Fruit fly (Drosophila melanogaster) whole organism: ENCODE results near the gene Cht11.

Experiments used
- CG8478 ChIP-seq: fragments of >200 bp; optimal IDR thresholded peaks from 2 replicates; lab custom pipeline; 2018; ENCODE audit warnings: inconsistent platforms
- Dll ChIP-seq: fragments of >200 bp; optimal IDR thresholded peaks from 2 replicates; lab custom pipeline; 2017
- EcR ChIP-seq, 2 experiments: fragments of >200 bp; optimal IDR thresholded peaks; 2 replicates each; lab custom pipeline; 2017; ENCODE audit warnings: missing biosample characterization in 2 of 2, missing genetic modification characterization in 2 of 2, missing genetic modification reagents in 2 of 2
- pan ChIP-seq: fragments of >200 bp; optimal IDR thresholded peaks from 2 replicates; lab custom pipeline; 2017
- psq ChIP-seq: fragments of >200 bp; optimal IDR thresholded peaks from 2 replicates; lab custom pipeline; 2017
- usp ChIP-seq: fragments of >200 bp; optimal IDR thresholded peaks from 2 replicates; lab custom pipeline; 2017; ENCODE audit warnings: missing biosample characterization, missing genetic modification characterization, mixed read lengths

Gene Cht11

DNA sequence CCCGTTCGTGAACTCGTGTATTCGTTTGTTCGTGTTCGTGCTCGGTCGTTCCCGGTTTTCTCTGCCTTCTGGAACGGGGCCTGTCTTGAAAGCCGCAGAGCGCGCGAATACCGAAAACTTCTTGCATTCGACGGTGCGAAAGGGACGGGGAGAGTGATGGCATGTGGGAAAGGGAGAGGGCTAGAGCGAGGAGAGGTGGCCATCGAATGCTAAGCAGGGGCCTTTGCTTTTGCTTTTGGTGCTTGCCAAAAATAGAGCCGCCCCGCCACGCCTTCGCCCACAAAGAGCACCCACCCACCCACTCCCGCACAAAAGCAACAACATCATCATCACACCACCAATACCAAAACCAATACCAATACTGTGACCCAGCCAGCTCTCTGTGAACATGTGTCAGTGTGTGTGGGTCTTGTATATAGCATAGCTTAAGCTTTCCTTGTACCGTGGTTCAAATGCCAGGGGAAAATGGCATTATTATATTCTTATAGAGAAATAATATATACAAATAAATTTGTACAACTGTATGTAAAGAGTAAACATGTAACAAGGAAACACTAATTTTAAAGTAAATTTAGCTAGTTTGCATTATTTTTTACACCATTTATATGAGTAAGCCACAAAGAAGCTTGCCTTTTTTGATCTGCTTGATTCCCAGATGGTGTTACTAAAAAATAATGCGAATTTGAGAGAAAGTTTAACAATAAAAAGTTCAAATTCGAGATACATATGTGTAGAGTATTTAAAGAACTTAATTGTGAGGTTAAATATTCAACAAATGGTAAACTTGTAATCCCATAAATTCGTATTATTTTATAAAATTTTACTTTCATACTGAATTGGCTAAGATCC is 18.1 kb upstream of the Cht11 start, which contains the start of gene CG14434:
Gene CG14434 (minus strand): TSS at position 20 of the 849 bp plus-strand sequence.
- TF ChIP-seq psq (no peak), pan (lab: Kevin White, UChicago) (no peak), EcR (GFP tag; optimal IDR thresholded peaks at IDR 0.05; lab: Kevin White, UChicago) (no peak), usp (GFP tag; lab: Kevin White, UChicago) (no peak), CG8478 (no peak), Dll (lab: Kevin White, UChicago) (no peak)

DNA sequence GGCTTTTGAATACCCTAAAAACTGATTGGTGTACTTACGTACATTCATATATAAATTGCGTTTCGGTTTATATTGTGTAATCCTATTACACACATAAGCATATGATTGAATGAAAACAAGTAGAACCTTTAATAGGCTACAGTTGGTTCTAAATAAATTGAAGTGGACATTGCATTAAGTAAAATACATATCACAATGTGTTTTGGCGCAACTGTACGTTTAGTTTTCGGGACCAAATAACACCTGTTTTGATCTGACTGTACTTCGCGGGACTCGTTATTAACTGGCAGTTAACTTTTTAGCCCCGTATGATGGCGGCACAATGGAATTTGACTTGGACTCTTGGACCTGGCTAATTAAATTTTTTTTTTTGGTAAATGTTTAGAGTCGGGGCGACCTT is 17.4 kb upstream of the Cht11 start:
- TF ChIP-seq psq (no peak), CG8478 (no peak), Dll (lab: Kevin White, UChicago) (no peak), pan (lab: Kevin White, UChicago) (no peak), usp (GFP tag; lab: Kevin White, UChicago) (no peak), EcR (GFP tag; optimal IDR thresholded peaks at IDR 0.05; lab: Kevin White, UChicago) (no peak)

DNA sequence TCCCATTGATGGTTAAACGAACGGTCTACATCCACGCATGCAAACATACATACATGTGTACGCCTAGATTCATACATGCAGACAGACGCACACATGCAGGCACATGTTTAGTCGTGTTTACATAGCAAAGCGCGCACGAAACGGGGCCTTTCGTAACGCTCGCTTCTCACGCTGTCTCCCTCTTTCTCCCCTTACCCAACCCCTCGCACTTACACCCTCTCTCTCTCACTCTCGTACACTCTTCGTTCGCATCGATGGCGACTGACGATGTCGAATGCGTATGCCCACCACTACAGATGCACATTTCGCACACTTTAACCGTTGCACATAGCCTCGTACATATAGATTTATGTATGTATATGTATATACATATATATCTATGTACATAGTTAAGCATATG is 16.7 kb upstream of the Cht11 start:
- TF ChIP-seq pan (lab: Kevin White, UChicago): no peak

DNA sequence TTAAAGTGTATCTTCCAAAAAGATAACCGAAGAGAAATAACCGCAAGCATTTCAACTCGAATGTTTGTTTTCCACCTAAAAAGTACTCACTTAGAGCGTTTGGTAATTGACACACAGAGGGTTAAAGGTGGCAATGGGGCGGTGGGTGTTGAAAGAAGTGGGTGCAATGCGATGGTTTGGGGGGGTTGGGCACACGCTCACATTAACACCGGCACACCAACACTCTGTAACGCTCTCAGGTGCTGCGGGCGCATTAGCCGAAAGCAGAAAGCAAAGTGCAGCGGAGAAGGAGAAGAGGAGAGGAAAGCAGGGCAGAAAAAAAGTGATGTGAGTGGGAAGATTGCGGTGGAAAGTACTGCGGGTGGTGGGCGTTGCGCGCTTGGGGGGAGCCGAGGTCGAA is 15.7 kb upstream of the Cht11 start:
- TF ChIP-seq usp (GFP tag; lab: Kevin White, UChicago) (no peak), EcR (GFP tag; optimal IDR thresholded peaks at IDR 0.05; lab: Kevin White, UChicago) (no peak), CG8478 (no peak), psq (no peak), Dll (lab: Kevin White, UChicago) (no peak), pan (lab: Kevin White, UChicago) (no peak)

DNA sequence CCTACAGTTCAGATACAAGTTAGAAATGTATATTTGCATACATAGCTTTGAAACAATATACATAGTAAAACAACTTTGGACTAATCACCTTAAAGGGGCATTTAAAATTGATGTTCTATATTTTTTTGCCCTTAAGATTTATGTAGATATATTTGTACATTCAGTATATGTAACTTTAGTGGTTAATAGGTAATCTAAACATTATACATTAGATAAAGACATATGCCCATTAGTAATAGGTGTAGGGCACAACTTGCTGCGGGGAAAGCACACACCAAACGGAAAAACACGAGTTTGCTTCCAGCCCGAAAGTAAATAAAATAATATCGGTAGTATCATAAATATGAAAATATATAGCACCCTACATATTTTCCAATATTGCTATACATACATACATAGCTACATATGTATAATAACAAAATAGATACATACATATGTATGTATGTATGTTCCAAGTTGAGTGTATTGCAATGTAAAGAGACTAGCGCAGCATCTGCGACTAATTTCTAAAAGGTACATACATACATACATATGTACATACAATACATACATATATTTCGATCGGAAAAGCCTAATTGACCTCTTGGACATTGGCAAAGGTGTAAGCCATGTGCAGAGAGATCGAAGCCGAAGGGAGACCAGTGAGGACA is 14.1 kb upstream of the Cht11 start, which contains the start of gene CG43736:
Gene CG43736 (plus strand): TSS at position 600 of the 650 bp plus-strand sequence.
- TF ChIP-seq psq: no peak
- TF ChIP-seq EcR (GFP tag; optimal IDR thresholded peaks at IDR 0.05; lab: Kevin White, UChicago): no peak

DNA sequence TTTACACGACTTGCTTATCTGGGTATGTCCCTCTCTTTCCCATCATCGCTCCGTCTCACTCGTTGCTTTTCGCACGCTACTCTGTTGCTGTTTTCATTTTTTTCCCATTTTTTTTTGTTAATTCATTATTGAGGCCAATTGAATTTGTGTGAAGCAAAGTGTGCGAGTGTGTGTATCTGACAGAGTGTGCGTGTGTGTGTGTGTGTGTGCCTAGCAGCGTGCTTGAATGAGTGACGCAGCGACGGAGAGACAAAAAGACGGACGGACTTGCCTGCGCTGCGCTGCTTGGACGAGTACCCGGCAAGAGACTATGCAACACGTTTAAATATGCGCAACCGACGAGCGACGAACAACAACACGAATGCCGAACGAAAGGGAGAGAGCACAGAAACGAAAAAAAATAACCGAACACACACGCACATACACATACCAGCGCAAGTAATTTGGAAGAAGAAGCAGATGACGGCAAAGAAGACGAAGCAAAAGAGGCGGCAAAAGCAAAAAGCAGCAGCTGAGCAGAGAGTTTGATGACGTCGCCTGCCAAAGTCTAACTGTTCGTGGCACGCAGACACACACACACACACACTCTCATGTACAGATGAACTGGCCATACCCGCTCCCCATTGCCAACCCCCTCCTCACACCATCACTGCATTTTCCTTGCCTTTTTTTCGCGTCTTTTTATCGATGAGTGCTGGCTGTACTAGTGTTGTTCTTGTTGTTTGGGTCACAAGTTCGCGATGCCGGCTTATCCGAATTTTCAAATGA is 13.4 kb upstream of the Cht11 start:
- TF ChIP-seq EcR (GFP tag; optimal IDR thresholded peaks at IDR 0.05; lab: Kevin White, UChicago) (no peak), usp (GFP tag; lab: Kevin White, UChicago) (no peak), psq (no peak), CG8478 (no peak), pan (lab: Kevin White, UChicago) (no peak), Dll (lab: Kevin White, UChicago) (no peak)

DNA sequence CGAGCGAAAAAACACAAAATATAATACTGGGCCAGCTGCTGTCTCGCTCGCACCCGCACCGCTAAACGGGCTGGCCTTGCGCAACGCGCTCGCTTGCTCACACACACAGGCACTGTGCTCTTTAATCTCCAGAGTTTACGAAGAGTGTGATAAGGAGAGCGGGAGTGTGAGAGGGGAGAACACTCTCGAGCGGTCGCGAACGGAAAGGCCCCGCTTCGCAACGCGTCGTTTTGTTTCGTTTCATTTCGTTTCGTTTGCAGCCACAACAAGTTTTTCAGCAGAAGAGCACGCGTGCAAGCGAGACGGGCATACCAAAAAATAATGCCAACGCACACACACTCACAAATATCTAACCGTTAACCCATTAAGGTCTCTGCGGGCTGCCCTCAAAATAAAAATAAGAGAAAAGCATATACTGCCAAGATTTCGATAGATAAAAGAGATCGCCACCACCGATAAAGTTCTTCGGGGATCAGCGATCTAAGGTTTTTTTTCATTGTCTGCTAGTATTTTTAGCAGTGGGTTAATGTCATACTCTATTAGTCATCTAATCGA is 12.3 kb upstream of the Cht11 start:
- TF ChIP-seq EcR (GFP tag; optimal IDR thresholded peaks at IDR 0.05; lab: Kevin White, UChicago) (no peak), Dll (lab: Kevin White, UChicago) (no peak), psq (no peak), usp (GFP tag; lab: Kevin White, UChicago) (no peak), pan (lab: Kevin White, UChicago) (no peak), CG8478 (no peak)

DNA sequence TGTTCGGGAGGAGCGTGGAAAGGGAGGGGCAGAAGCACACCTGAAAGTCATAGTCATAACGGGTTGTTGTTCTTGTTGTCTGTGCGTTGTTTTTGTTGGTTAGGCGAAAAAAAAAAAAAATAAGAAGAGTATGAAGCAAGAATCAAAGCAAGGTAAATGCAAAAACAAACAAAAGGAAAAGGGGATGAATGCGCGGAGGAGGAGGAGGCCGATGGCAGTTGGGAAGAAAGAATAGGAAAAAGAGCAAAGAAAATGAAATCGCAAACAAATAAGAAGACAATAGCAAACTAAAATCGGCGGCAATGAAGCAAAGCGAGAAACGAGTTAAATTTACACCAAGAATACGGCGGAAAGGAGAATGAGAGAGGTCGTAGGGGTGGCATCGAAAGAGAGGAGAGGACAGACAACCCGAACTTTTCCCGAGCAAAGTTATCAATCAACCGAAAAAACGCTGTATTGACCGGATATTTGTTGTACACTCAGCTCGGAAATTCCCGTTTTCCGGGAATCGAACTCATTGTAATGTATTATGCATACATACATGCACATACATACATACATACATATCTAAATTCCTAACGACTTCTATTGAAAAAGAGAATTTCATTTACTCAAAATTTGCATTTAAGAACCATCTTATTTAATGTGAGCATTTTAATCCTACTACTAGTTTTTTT is 11.2 kb upstream of the Cht11 start:
- TF ChIP-seq psq: no peak
- TF ChIP-seq CG8478: no peak
- no peak for TF ChIP-seq Dll (lab: Kevin White, UChicago)
- no peak for TF ChIP-seq EcR (GFP tag; optimal IDR thresholded peaks at IDR 0.05; lab: Kevin White, UChicago)
- no peak for TF ChIP-seq pan (lab: Kevin White, UChicago)
- no peak for TF ChIP-seq usp (GFP tag; lab: Kevin White, UChicago)

DNA sequence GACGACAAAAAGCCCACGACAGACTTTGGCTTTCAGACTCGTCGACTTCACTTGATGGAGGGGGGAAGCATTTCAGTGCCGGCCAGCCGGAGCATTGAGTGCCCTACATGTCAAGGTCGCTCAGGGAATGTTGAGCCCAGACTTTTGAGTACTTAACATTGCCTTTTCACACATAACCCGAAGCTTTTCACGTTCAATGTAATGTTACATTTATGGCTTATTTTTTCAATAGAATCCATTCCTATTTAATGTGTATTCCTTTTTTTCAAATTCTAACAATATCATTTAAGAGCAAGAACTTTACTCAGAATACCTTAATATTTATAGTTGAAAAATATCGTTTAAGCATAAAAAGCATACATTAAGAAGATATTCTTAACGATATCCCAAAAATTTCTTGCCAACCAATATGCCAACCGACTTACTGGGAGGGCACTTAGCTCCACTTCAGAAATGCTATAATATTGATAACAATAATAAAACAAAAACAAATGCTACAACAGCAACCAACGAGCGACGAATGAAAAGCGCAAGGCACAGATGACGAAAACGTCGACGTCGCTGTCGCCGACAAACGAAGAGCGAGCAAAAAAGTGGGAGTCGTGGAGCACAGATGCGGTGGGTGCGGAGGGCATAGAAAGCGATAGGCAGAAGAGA is 10.6 kb upstream of the Cht11 start:
- TF ChIP-seq usp (GFP tag; lab: Kevin White, UChicago): no peak
- no peak for TF ChIP-seq psq
- no peak for TF ChIP-seq pan (lab: Kevin White, UChicago)
- no peak for TF ChIP-seq Dll (lab: Kevin White, UChicago)
- no peak for TF ChIP-seq EcR (GFP tag; optimal IDR thresholded peaks at IDR 0.05; lab: Kevin White, UChicago)
- no peak for TF ChIP-seq CG8478

DNA sequence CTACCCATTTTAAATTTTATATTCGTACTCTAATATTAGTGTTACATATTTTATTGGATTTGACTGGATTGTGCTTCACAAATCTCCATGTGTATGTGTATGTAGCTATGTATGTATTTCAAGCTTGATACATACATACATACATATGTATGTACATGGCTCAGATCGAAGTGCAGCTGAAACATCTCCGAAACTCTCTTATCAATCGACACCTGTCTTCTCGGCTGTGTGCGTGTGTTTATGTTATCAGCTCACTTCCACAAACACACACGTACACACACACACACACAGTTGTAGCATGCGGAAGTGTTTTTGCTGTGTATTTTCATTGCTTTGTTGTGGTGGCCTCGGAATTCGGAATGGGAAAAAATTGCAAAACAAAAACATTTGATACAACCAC is 9.9 kb upstream of the Cht11 start:
- TF ChIP-seq Dll (lab: Kevin White, UChicago) (no peak), pan (lab: Kevin White, UChicago) (no peak), EcR (GFP tag; optimal IDR thresholded peaks at IDR 0.05; lab: Kevin White, UChicago) (no peak), CG8478 (no peak), psq (no peak), usp (GFP tag; lab: Kevin White, UChicago) (no peak)

DNA sequence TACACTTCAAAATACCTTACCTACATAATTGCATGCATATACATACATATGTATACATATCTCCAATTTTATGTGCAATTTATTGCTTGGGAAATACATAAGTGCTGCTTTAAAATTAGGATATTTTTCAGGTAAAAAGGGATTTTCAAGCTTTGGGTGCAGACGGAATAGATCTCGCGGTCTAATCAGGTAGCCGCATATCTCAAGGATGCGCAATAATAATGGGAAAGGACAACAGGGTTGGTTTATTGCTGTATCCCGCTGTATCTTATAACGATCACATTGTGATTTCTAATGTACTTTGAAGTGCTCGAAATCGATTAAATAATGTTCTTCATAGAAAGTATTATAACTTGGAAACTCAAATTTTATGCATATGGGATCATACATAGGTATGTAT is 8.4 kb upstream of the Cht11 start:
- TF ChIP-seq pan (lab: Kevin White, UChicago) (no peak), EcR (GFP tag; optimal IDR thresholded peaks at IDR 0.05; lab: Kevin White, UChicago) (no peak), usp (GFP tag; lab: Kevin White, UChicago) (no peak), CG8478 (no peak), psq (no peak), Dll (lab: Kevin White, UChicago) (no peak)
